Worm (Caenorhabditis elegans) whole organism, late embryonic: Measurements from ENCODE around the gene R12B2.8.

ENCODE experiments used
- T23F11.4 ChIP-seq: fragments of 200-800 bp; sonication (Bioruptor generic); optimal IDR thresholded peaks from 2 replicates; lab custom pipeline; 2018; ENCODE audit warnings: mild to moderate bottlenecking, missing genetic modification characterization, missing compliant biosample characterization
- ceh-2 ChIP-seq: sonication (generic microtip); optimal IDR thresholded peaks from 2 replicates; lab custom pipeline; 2016; ENCODE audit warnings: missing genotype, missing genetic modification characterization, missing compliant biosample characterization
- ceh-31 ChIP-seq: sonication (generic microtip); optimal IDR thresholded peaks from 2 replicates; lab custom pipeline; 2016; ENCODE audit warnings: missing genetic modification characterization, missing compliant biosample characterization
- hlh-15 ChIP-seq: sonication (generic microtip); optimal IDR thresholded peaks from 2 replicates; lab custom pipeline; 2016; ENCODE audit warnings: missing genetic modification characterization, missing compliant biosample characterization
- nfya-1 ChIP-seq: sonication (generic microtip); optimal IDR thresholded peaks from 2 replicates; lab custom pipeline; 2017; ENCODE audit warnings: missing genetic modification characterization, mild to moderate bottlenecking, missing compliant biosample characterization, antibody characterized with exemption, moderate library complexity
- pha-4 ChIP-seq: fragments of 150-350 bp; optimal IDR thresholded peaks from 2 replicates; lab custom pipeline; 2018; ENCODE audit warnings: missing biosample characterization, missing genetic modification reagents, missing genetic modification characterization
- sox-4 ChIP-seq: sonication (generic microtip); optimal IDR thresholded peaks from 2 replicates; lab custom pipeline; 2017; ENCODE audit warnings: mild to moderate bottlenecking, missing genetic modification characterization, inconsistent platforms, missing compliant biosample characterization
- syd-9 ChIP-seq: sonication (generic microtip); optimal IDR thresholded peaks from 2 replicates; lab custom pipeline; 2016; ENCODE audit warnings: mild to moderate bottlenecking, missing genetic modification characterization, moderate library complexity, missing compliant biosample characterization

DNA sequence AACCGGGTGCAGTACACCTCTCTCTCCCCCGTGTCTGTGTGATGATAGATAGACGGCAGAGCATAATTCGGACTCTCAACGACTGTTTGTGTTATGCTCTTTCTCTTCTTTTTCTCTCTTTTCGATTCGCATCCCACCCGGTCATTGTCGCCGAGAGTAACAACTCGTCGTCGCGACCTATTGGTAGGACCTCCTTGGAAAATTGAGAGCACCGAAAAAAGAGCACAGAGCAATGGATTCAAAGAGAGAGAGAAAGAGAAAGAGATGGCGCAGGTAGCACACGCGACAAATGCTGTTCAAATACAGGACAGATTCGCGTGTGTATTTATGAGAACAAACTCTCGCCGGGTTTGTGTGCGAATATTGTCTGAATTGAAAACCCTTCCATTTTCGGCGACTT is 19.9 kb downstream of the R12B2.8 start:
- TF ChIP-seq hlh-15 (tag; lab: Kevin White, UChicago) = no peak
- TF ChIP-seq ceh-31 (tag; lab: Kevin White, UChicago) = no peak
- no peak for TF ChIP-seq ceh-2
- TF ChIP-seq nfya-1 (tag; lab: Kevin White, UChicago) = no peak
- TF ChIP-seq sox-4 (tag; lab: Kevin White, UChicago) = no peak
- TF ChIP-seq T23F11.4 (GFP tag; lab: Kevin White, UChicago) = no peak
- TF ChIP-seq syd-9 (tag; lab: Kevin White, UChicago) = no peak
- no peak for TF ChIP-seq pha-4 (tag; lab: Kevin White, UChicago)
